Worm (Caenorhabditis elegans): ENCODE measurements around the gene vha-12.

Gene vha-12

DNA sequence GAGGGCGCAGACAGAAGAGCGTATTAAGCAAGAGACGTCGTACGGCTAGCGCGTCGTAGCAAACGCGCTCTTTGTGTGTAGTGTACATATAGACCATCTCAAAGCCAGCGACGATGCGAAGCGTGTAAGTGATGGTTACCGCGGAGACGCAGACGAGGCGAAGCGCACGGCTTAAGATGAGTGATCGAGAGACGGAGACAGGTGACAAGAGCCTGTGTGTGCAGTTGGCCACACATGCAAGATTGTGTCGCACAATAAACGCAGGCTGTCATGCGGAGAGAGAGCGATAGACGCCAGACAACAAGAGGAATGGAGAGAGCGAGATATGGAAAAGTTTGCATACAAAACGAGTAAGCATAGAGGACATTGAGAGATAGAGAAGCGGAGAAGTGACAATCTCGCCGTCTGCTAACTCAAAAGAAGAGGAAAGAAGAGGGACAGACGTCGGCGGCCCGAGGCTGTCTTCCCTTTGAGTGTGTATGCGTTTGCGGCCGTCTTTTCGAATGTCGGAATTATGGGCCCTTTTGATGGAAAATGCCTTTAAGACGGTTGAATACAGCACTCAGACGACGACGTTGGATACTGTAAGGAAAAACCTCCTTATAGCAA, 32.0 kb downstream of the vha-12 start (continued):
- TF ChIP-seq nhr-12 (tag; optimal IDR thresholded peaks at IDR 0.05), result no peak
- TF ChIP-seq dsc-1 (tag; optimal IDR thresholded peaks at IDR 0.05), result peak; percentile 96
- peak; percentile 81 for TF ChIP-seq isw-1 (GFP tag; IDR thresholded peaks at IDR 0.05)
- peak; percentile 99 for TF ChIP-seq nhr-71 (tag; optimal IDR thresholded peaks at IDR 0.05)
- TF ChIP-seq blmp-1 (tag; optimal IDR thresholded peaks at IDR 0.05), result peak; percentile 6
- TF ChIP-seq F16B12.6 (tag; optimal IDR thresholded peaks at IDR 0.05), result no peak
- TF ChIP-seq unc-62 (GFP tag; optimal IDR thresholded peaks at IDR 0.05), result no peak
- peak; percentile 61 for TF ChIP-seq fkh-4 (tag; optimal IDR thresholded peaks at IDR 0.05; ENCODE audit: borderline replicate concordance)
- no peak for TF ChIP-seq zag-1 (tag; optimal IDR thresholded peaks at IDR 0.05)
- peak; percentile 96 for TF ChIP-seq xbp-1 (tag; optimal IDR thresholded peaks at IDR 0.05)
- TF ChIP-seq nhr-84 (tag; optimal IDR thresholded peaks at IDR 0.05), result no peak
- peak; percentile 98 for TF ChIP-seq swsn-7 (tag; optimal IDR thresholded peaks at IDR 0.05)
- TF ChIP-seq elt-3 (tag; optimal IDR thresholded peaks at IDR 0.05), result peak in 1 of 6 experiments; percentile 43
- peak; percentile 94 for TF ChIP-seq sox-4 (tag; optimal IDR thresholded peaks at IDR 0.05)
- peak; percentile 96 for TF ChIP-seq lin-14 (GFP tag; optimal IDR thresholded peaks at IDR 0.05)
- peak; percentile 84 for TF ChIP-seq fkh-8 (tag; optimal IDR thresholded peaks at IDR 0.05)
- TF ChIP-seq aha-1 (tag; optimal IDR thresholded peaks at IDR 0.05), result peak; percentile 1
- TF ChIP-seq mep-1 (tag; optimal IDR thresholded peaks at IDR 0.05), result peak; percentile 65
- TF ChIP-seq zip-4 (GFP tag; optimal IDR thresholded peaks at IDR 0.05), result peak; percentile 83
- TF ChIP-seq nhr-47 (tag; optimal IDR thresholded peaks at IDR 0.05), result peak; percentile 97
- no peak for TF ChIP-seq aly-2 (tag; optimal IDR thresholded peaks at IDR 0.05)
- no peak for TF ChIP-seq C16A3.4 (tag; optimal IDR thresholded peaks at IDR 0.05)
- TF ChIP-seq dpl-1 (GFP tag; optimal IDR thresholded peaks at IDR 0.05), result peak; percentile 19 to 45 (median 22)
- TF ChIP-seq mdl-1 (tag; optimal IDR thresholded peaks at IDR 0.05), result peak in 1 of 2 experiments; percentile 54
- TF ChIP-seq alr-1 (tag; optimal IDR thresholded peaks at IDR 0.05; ENCODE audit: borderline replicate concordance), result no peak
- no peak for TF ChIP-seq ces-1 (GFP tag; optimal IDR thresholded peaks at IDR 0.05)
- peak; percentile 91 for TF ChIP-seq jun-1 (tag; optimal IDR thresholded peaks at IDR 0.05)
- peak; percentile 84 for TF ChIP-seq mef-2 (tag; optimal IDR thresholded peaks at IDR 0.05)
- TF ChIP-seq nhr-85 (tag), result peak; percentile 99
- peak; percentile 59 for TF ChIP-seq lin-13 (GFP tag; optimal IDR thresholded peaks at IDR 0.05)
- peak; percentile 96 for TF ChIP-seq egl-13 (tag; optimal IDR thresholded peaks at IDR 0.05)
- TF ChIP-seq ceh-90 (tag; optimal IDR thresholded peaks at IDR 0.05), result peak; percentile 32
- TF ChIP-seq nhr-28 (tag; optimal IDR thresholded peaks at IDR 0.05), result peak; percentile 49
- TF ChIP-seq ets-5 (GFP tag; IDR thresholded peaks at IDR 0.05), result no peak
- TF ChIP-seq nhr-90 (tag; optimal IDR thresholded peaks at IDR 0.05; ENCODE audit: poor library complexity), result peak; percentile 96
- TF ChIP-seq lsy-2 (tag; optimal IDR thresholded peaks at IDR 0.05), result peak; percentile 63 to 86

DNA sequence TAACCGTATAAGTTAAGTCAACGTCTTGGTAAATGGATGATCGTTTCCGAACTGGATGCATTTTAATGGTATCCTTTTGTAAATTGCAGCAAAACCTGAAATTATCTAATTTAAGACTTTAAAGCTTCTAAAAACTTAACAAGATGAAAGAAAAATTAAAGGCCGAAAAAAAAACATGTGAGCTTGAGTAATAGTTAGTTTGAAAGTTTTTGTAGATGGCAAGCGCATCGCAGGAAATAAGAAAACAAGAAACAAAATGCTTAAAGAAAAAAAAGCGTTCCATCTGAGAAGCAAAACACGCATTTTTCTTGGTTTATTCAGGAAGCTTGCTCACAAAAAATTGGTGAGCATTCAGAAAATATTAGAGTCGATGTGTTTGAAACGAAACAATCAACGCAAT, 44.9 kb downstream of the vha-12 start, which contains the start of gene rab-37:
Gene rab-37, minus strand, starts transcription at position 101 of the 400 bp plus-strand sequence.
- no peak for TF ChIP-seq hlh-4 (tag; optimal IDR thresholded peaks at IDR 0.05)
- TF ChIP-seq sptf-1 (tag; optimal IDR thresholded peaks at IDR 0.05), result no peak

DNA sequence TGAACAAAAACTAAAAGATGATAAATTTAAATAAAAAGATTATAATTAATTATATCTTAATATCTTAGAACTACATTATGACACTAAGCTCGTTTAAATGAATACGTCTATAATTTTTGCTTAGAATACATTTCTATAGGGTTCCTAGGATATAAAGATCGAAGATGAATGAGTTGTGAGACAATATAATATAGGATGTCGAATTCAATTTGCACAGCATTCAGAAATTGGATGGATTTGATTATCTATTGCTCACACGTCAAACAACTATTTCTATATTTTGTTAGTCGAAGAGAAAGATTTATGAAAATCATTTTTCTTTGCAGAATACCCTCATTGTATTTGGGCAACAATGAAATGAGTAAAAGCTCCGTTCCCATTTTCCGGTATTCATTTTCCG, 48.1 kb downstream of the vha-12 start:
- TF ChIP-seq C34B4.2 (tag; optimal IDR thresholded peaks at IDR 0.05), result no peak
- TF ChIP-seq lin-14 (GFP tag; optimal IDR thresholded peaks at IDR 0.05), result peak; percentile 26
- TF ChIP-seq fkh-10 (GFP tag; optimal IDR thresholded peaks at IDR 0.05), result peak; percentile 43

Data from whole organism, L1 larva.